Worm (Caenorhabditis elegans) whole organism, mixed stage, embryonic: ENCODE measurements around the gene K09C8.8.

Experiments used
- M03D4.4 ChIP-seq: sonication (generic microtip); optimal IDR thresholded peaks from 2 replicates; lab custom pipeline; 2017; ENCODE audit warnings: mild to moderate bottlenecking, missing genetic modification characterization, missing compliant biosample characterization
- ceh-43 ChIP-seq: fragments of 200-800 bp; sonication (Bioruptor generic); optimal IDR thresholded peaks from 2 replicates; lab custom pipeline; 2018; ENCODE audit warnings: mild to moderate bottlenecking, missing genetic modification characterization, moderate library complexity, missing compliant biosample characterization
- ceh-83 ChIP-seq: fragments of 200-800 bp; sonication (Bioruptor generic); optimal IDR thresholded peaks from 2 replicates; lab custom pipeline; 2018; ENCODE audit warnings: mild to moderate bottlenecking, missing genetic modification characterization, missing compliant biosample characterization
- cnd-1 ChIP-seq: fragments of 200-800 bp; sonication (Bioruptor generic); optimal IDR thresholded peaks from 2 replicates; lab custom pipeline; 2018; ENCODE audit warnings: mild to moderate bottlenecking, missing genetic modification characterization, missing compliant biosample characterization
- drap-1 ChIP-seq: fragments of 200-800 bp; sonication (Bioruptor generic); optimal IDR thresholded peaks from 3 replicates; lab custom pipeline; 2018; ENCODE audit warnings: mild to moderate bottlenecking, missing genetic modification characterization, missing compliant biosample characterization
- elt-1 ChIP-seq: sonication (generic microtip); optimal IDR thresholded peaks from 2 replicates; lab custom pipeline; 2017; ENCODE audit warnings: missing genetic modification characterization, mild to moderate bottlenecking, missing compliant biosample characterization, antibody characterized with exemption, moderate library complexity, borderline replicate concordance; ENCODE audit not compliant: insufficient read depth
- elt-3 ChIP-seq: fragments of 150-350 bp; optimal IDR thresholded peaks from 2 replicates; lab custom pipeline; 2014; ENCODE audit warnings: missing biosample characterization, missing genetic modification characterization
- flh-1 ChIP-seq: fragments of 200-800 bp; sonication (Bioruptor generic); optimal IDR thresholded peaks from 2 replicates; lab custom pipeline; 2018; ENCODE audit warnings: mild to moderate bottlenecking, missing genetic modification characterization, moderate library complexity, missing compliant biosample characterization
- ham-2 ChIP-seq: fragments of 200-800 bp; sonication (Bioruptor generic); optimal IDR thresholded peaks from 2 replicates; lab custom pipeline; 2018; ENCODE audit warnings: mild to moderate bottlenecking, missing genetic modification characterization, missing compliant biosample characterization
- hlh-1 ChIP-seq: fragments of 150-350 bp; optimal IDR thresholded peaks from 2 replicates; lab custom pipeline; 2014; ENCODE audit warnings: missing biosample characterization, missing genetic modification reagents, missing genetic modification characterization
- lin-13 ChIP-seq: fragments of 150-350 bp; optimal IDR thresholded peaks from 2 replicates; lab custom pipeline; 2014; ENCODE audit warnings: missing biosample characterization, missing genetic modification characterization
- lin-32 ChIP-seq: fragments of 200-800 bp; sonication (Bioruptor generic); optimal IDR thresholded peaks from 2 replicates; lab custom pipeline; 2018; ENCODE audit warnings: mild to moderate bottlenecking, missing genetic modification characterization, missing compliant biosample characterization
- mab-5 ChIP-seq: fragments of 150-350 bp; optimal IDR thresholded peaks from 2 replicates; lab custom pipeline; 2014; ENCODE audit warnings: missing biosample characterization, missing genetic modification characterization
- mls-2 ChIP-seq: sonication (generic microtip); optimal IDR thresholded peaks from 2 replicates; lab custom pipeline; 2016; ENCODE audit warnings: mild to moderate bottlenecking, missing genetic modification characterization, moderate library complexity, missing compliant biosample characterization
- nhr-12 ChIP-seq: fragments of 150-350 bp; optimal IDR thresholded peaks from 2 replicates; lab custom pipeline; 2014; ENCODE audit warnings: missing biosample characterization, missing genetic modification characterization
- nhr-2 ChIP-seq: fragments of 150-350 bp; optimal IDR thresholded peaks from 2 replicates; lab custom pipeline; 2014; ENCODE audit warnings: missing biosample characterization, missing genetic modification characterization
- nhr-237 ChIP-seq: fragments of 150-350 bp; optimal IDR thresholded peaks from 2 replicates; lab custom pipeline; 2014; ENCODE audit warnings: missing biosample characterization, missing genetic modification characterization
- nhr-28 ChIP-seq: fragments of 150-350 bp; optimal IDR thresholded peaks from 2 replicates; lab custom pipeline; 2014; ENCODE audit warnings: missing biosample characterization, missing genetic modification characterization
- nhr-76 ChIP-seq: sonication (generic microtip); optimal IDR thresholded peaks from 2 replicates; lab custom pipeline; 2017; ENCODE audit warnings: missing biosample characterization, missing genetic modification characterization
- sem-2 ChIP-seq: fragments of 200-800 bp; sonication (Bioruptor generic); optimal IDR thresholded peaks from 2 replicates; lab custom pipeline; 2018; ENCODE audit warnings: mild to moderate bottlenecking, missing genetic modification characterization, missing compliant biosample characterization
- snpc-4 ChIP-seq: fragments of 150-350 bp; optimal IDR thresholded peaks from 2 replicates; lab custom pipeline; 2014; ENCODE audit warnings: missing biosample characterization, missing genetic modification characterization
- tbx-8 ChIP-seq: fragments of 200-800 bp; sonication (Bioruptor generic); optimal IDR thresholded peaks from 2 replicates; lab custom pipeline; 2018; ENCODE audit warnings: mild to moderate bottlenecking, missing genetic modification characterization, moderate library complexity, missing compliant biosample characterization
- unc-120 ChIP-seq: sonication (generic microtip); optimal IDR thresholded peaks from 2 replicates; lab custom pipeline; 2017; ENCODE audit warnings: missing genetic modification characterization, missing compliant biosample characterization; ENCODE audit not compliant: poor library complexity, severe bottlenecking
- unc-39 ChIP-seq: fragments of 150-350 bp; optimal IDR thresholded peaks from 2 replicates; lab custom pipeline; 2014; ENCODE audit warnings: missing biosample characterization, missing genetic modification characterization
- unc-62 ChIP-seq: fragments of 150-350 bp; optimal IDR thresholded peaks from 2 replicates; lab custom pipeline; 2014; ENCODE audit warnings: missing biosample characterization, missing genetic modification reagents, missing genetic modification characterization
- zip-8 ChIP-seq: fragments of 150-350 bp; optimal IDR thresholded peaks from 2 replicates; lab custom pipeline; 2014; ENCODE audit warnings: missing biosample characterization, missing genetic modification characterization
- ztf-11 ChIP-seq: fragments of 150-350 bp; optimal IDR thresholded peaks from 2 replicates; lab custom pipeline; 2014; ENCODE audit warnings: missing biosample characterization, missing genetic modification characterization

The K09C8.8 gene

ce11 chrX:10990855-10991176, 20.1 kb downstream of the K09C8.8 start:
- TF ChIP-seq mab-5 (no peak), unc-39 (no peak), ceh-83 (GFP tag; lab: Kevin White, UChicago) (no peak), flh-1 (GFP tag; lab: Kevin White, UChicago) (no peak), mls-2 (tag; lab: Kevin White, UChicago) (peak; percentile 63), lin-13 (tag; lab: Kevin White, UChicago) (no peak)
- TF ChIP-seq, all 35 proteins: peak for 1

- peak; percentile 38 for TF ChIP-seq cnd-1
- no peak for TF ChIP-seq hlh-1 (tag; lab: Kevin White, UChicago)
- TF ChIP-seq zip-8 = no peak
- TF ChIP-seq elt-1 (tag; lab: Kevin White, UChicago) = peak; percentile 63
- peak; percentile 92 for TF ChIP-seq nhr-2 (tag; lab: Kevin White, UChicago)
- TF ChIP-seq, all 35 proteins: peak for 3
Measured at ce11 chrX:10991352-10992172, 20.8 kb downstream of the K09C8.8 start.

- TF ChIP-seq nhr-28 (tag; lab: Kevin White, UChicago) = no peak
- no peak for TF ChIP-seq elt-1 (tag; lab: Kevin White, UChicago)
- no peak for TF ChIP-seq snpc-4
- TF ChIP-seq nhr-237 (tag; lab: Kevin White, UChicago) = no peak
- no peak for TF ChIP-seq unc-120
Measured at ce11 chrX:10992177-10992576, 21.4 kb downstream of the K09C8.8 start, which contains the start of gene ver-3. Gene ver-3 (plus strand): TSS chrX:10992477.

- TF ChIP-seq zip-8 = no peak
Measured at ce11 chrX:10999176-10999575, 28.4 kb downstream of the K09C8.8 start, which contains the start of gene F59F3.6. Gene F59F3.6 (minus strand): TSS chrX:10999276.

ce11 chrX:11001750-11002149, 31.0 kb downstream of the K09C8.8 start, which contains the start of gene col-177:
Gene col-177 (minus strand): TSS chrX:11001850.
- TF ChIP-seq elt-3 (tag; lab: Kevin White, UChicago) = no peak
- no peak for TF ChIP-seq nhr-76 (tag; lab: Kevin White, UChicago)
- no peak for TF ChIP-seq nhr-28 (tag; lab: Kevin White, UChicago)
- TF ChIP-seq drap-1 (GFP tag; lab: Kevin White, UChicago) = no peak

- no peak for TF ChIP-seq mls-2 (tag; lab: Kevin White, UChicago)
- TF ChIP-seq ham-2 = peak; percentile 69
Measured at ce11 chrX:11003701-11004100, 33.0 kb downstream of the K09C8.8 start.

- TF ChIP-seq sem-2 (no peak), lin-32 (GFP tag; lab: Kevin White, UChicago) (no peak), hlh-1 (tag; lab: Kevin White, UChicago) (no peak), nhr-237 (tag; lab: Kevin White, UChicago) (no peak), nhr-76 (tag; lab: Kevin White, UChicago) (no peak), zip-8 (no peak), M03D4.4 (tag; lab: Kevin White, UChicago) (no peak), cnd-1 (no peak), tbx-8 (GFP tag; lab: Kevin White, UChicago) (no peak), drap-1 (GFP tag; lab: Kevin White, UChicago) (no peak), elt-3 (tag; lab: Kevin White, UChicago) (no peak), ceh-83 (GFP tag; lab: Kevin White, UChicago) (no peak), unc-39 (no peak), ztf-11 (tag; lab: Kevin White, UChicago) (no peak), mab-5 (no peak), nhr-12 (no peak), ceh-43 (GFP tag; lab: Kevin White, UChicago) (no peak), elt-1 (tag; lab: Kevin White, UChicago) (no peak), lin-13 (tag; lab: Kevin White, UChicago) (no peak), unc-62 (GFP tag; lab: Kevin White, UChicago) (no peak)
Measured at ce11 chrX:11007393-11007792, 36.7 kb downstream of the K09C8.8 start.
